Fruit fly (Drosophila melanogaster) whole organism, embryonic: Measurements from ENCODE around the gene tsh.

ENCODE experiments used
- Bgb ChIP-seq: fragments of 200-800 bp; sonication (Bioruptor generic); IDR thresholded peaks from 2 replicates; pipeline ENCODE4 v1.3.6; 2022; ENCODE audit warnings: missing biosample characterization, missing genetic modification characterization; ENCODE audit not compliant: partially characterized antibody
- CG10654 ChIP-seq: fragments of 200-800 bp; sonication (Bioruptor generic); optimal IDR thresholded peaks from 2 replicates; lab custom pipeline; 2016; ENCODE audit warnings: missing biosample characterization, missing genetic modification characterization
- CG12104 ChIP-seq: fragments of 200-800 bp; sonication (Bioruptor generic); optimal IDR thresholded peaks from 3 replicates; lab custom pipeline; 2016; ENCODE audit warnings: missing biosample characterization, missing genetic modification characterization
- CG12236 ChIP-seq: fragments of 200-800 bp; sonication (Bioruptor generic); optimal IDR thresholded peaks from 2 replicates; lab custom pipeline; 2016; ENCODE audit warnings: missing biosample characterization, missing genetic modification characterization
- CG1233 ChIP-seq: fragments of 200-800 bp; sonication (Bioruptor generic); optimal IDR thresholded peaks from 4 replicates; lab custom pipeline; 2018; ENCODE audit warnings: missing biosample characterization, mild to moderate bottlenecking, missing genetic modification characterization
- CG13123 ChIP-seq: fragments of 200-800 bp; sonication (Bioruptor generic); optimal IDR thresholded peaks from 2 replicates; lab custom pipeline; 2016; ENCODE audit warnings: missing biosample characterization, missing genetic modification characterization
- CG14710 ChIP-seq: fragments of 200-800 bp; sonication (Bioruptor generic); optimal IDR thresholded peaks from 3 replicates; lab custom pipeline; 2019; ENCODE audit warnings: missing biosample characterization, mild to moderate bottlenecking, missing genetic modification characterization, moderate library complexity
- CG15073 ChIP-seq: fragments of 200-800 bp; sonication (Bioruptor generic); optimal IDR thresholded peaks from 2 replicates; lab custom pipeline; 2016; ENCODE audit warnings: missing biosample characterization, missing genetic modification characterization
- CG16779 ChIP-seq: fragments of 200-800 bp; sonication (Bioruptor generic); IDR thresholded peaks from 2 replicates; pipeline ENCODE4 v1.3.6; 2022; ENCODE audit warnings: missing biosample characterization, missing genetic modification characterization
- CG2129 ChIP-seq: fragments of 200-800 bp; sonication (Bioruptor generic); IDR thresholded peaks from 2 replicates; pipeline ENCODE4 v1.3.6; 2022; ENCODE audit warnings: missing biosample characterization, missing genetic modification characterization; ENCODE audit not compliant: partially characterized antibody
- CG2889 ChIP-seq: fragments of 200-800 bp; sonication (Bioruptor generic); IDR thresholded peaks from 3 replicates; pipeline ENCODE4 v1.3.6; 2022; ENCODE audit warnings: missing biosample characterization, missing genetic modification characterization
- CG31224 ChIP-seq: fragments of 200-800 bp; sonication (Bioruptor generic); IDR thresholded peaks from 2 replicates; pipeline ENCODE4 v1.3.6; 2022; ENCODE audit warnings: missing biosample characterization, missing genetic modification characterization
- CG31441 ChIP-seq: fragments of 200-800 bp; sonication (Bioruptor generic); IDR thresholded peaks from 2 replicates; pipeline ENCODE4 v1.3.6; 2022; ENCODE audit warnings: missing biosample characterization, missing genetic modification characterization
- CG42726 ChIP-seq: fragments of 200-800 bp; sonication (Bioruptor generic); IDR thresholded peaks from 2 replicates; pipeline ENCODE4 v1.3.6; 2022; ENCODE audit warnings: missing biosample characterization, missing genetic modification characterization; ENCODE audit not compliant: partially characterized antibody
- CG4282 ChIP-seq: fragments of 200-800 bp; sonication (Bioruptor generic); optimal IDR thresholded peaks from 2 replicates; lab custom pipeline; 2016; ENCODE audit warnings: missing biosample characterization, missing genetic modification characterization
- CG4404 ChIP-seq: fragments of 200-800 bp; sonication (Bioruptor generic); IDR thresholded peaks from 2 replicates; pipeline ENCODE4 v1.3.6; 2022; ENCODE audit warnings: missing biosample characterization, missing genetic modification characterization
- CG4424 ChIP-seq: fragments of 200-800 bp; sonication (Bioruptor generic); optimal IDR thresholded peaks from 3 replicates; lab custom pipeline; 2016; ENCODE audit warnings: missing biosample characterization, missing genetic modification characterization
- CG4707 ChIP-seq: fragments of 200-800 bp; sonication (Bioruptor generic); optimal IDR thresholded peaks from 2 replicates; lab custom pipeline; 2018; ENCODE audit warnings: missing biosample characterization, mild to moderate bottlenecking, missing genetic modification characterization, moderate library complexity
- CG5953 ChIP-seq: fragments of 200-800 bp; sonication (Bioruptor generic); IDR thresholded peaks from 2 replicates; pipeline ENCODE4 v1.3.6; 2022; ENCODE audit warnings: missing biosample characterization, missing genetic modification characterization
- CG6854 ChIP-seq: fragments of 200-800 bp; sonication (Bioruptor generic); optimal IDR thresholded peaks from 3 replicates; lab custom pipeline; 2017; ENCODE audit warnings: missing biosample characterization, mild to moderate bottlenecking, missing genetic modification characterization
- CG7372 ChIP-seq: fragments of 200-800 bp; sonication (Bioruptor generic); IDR thresholded peaks from 2 replicates; pipeline ENCODE4 v1.3.6; 2022; ENCODE audit warnings: missing biosample characterization, missing genetic modification characterization
- CG7987 ChIP-seq: fragments of 200-800 bp; sonication (Bioruptor generic); optimal IDR thresholded peaks from 2 replicates; lab custom pipeline; 2018; ENCODE audit warnings: missing biosample characterization, mild to moderate bottlenecking, missing genetic modification characterization, moderate library complexity
- CHES-1-like ChIP-seq: fragments of 200-800 bp; sonication (Bioruptor generic); optimal IDR thresholded peaks from 2 replicates; lab custom pipeline; 2016; ENCODE audit warnings: missing biosample characterization, missing genetic modification characterization
- D19B ChIP-seq: fragments of 200-800 bp; sonication (Bioruptor generic); optimal IDR thresholded peaks from 2 replicates; lab custom pipeline; 2017; ENCODE audit warnings: missing biosample characterization, mild to moderate bottlenecking, missing genetic modification characterization
- Dad ChIP-seq: fragments of 200-800 bp; sonication (Bioruptor generic); optimal IDR thresholded peaks from 3 replicates; lab custom pipeline; 2016; ENCODE audit warnings: missing biosample characterization, missing genetic modification characterization
- E2f1 ChIP-seq: fragments of 200-800 bp; sonication (Bioruptor generic); IDR thresholded peaks from 2 replicates; pipeline ENCODE4 v1.3.6; 2022; ENCODE audit warnings: missing biosample characterization, missing genetic modification characterization
- H2.0 ChIP-seq: fragments of 200-800 bp; sonication (Bioruptor generic); IDR thresholded peaks from 2 replicates; pipeline ENCODE4 v1.3.6; 2022; ENCODE audit warnings: missing biosample characterization, missing genetic modification characterization
- HmgZ ChIP-seq: fragments of 200-800 bp; sonication (Bioruptor generic); optimal IDR thresholded peaks from 2 replicates; lab custom pipeline; 2018; ENCODE audit warnings: missing biosample characterization, mild to moderate bottlenecking, missing genetic modification characterization
- NC2α ChIP-seq: fragments of 200-800 bp; sonication (Bioruptor generic); optimal IDR thresholded peaks from 2 replicates; lab custom pipeline; 2016; ENCODE audit warnings: missing biosample characterization, missing genetic modification characterization
- Ravus ChIP-seq: fragments of 200-800 bp; sonication (Bioruptor generic); IDR thresholded peaks from 2 replicates; pipeline ENCODE4 v1.3.6; 2022; ENCODE audit warnings: missing biosample characterization, missing genetic modification characterization
- Sry-β ChIP-seq: fragments of 200-800 bp; sonication (Bioruptor generic); optimal IDR thresholded peaks from 2 replicates; lab custom pipeline; 2018; ENCODE audit warnings: missing biosample characterization, mild to moderate bottlenecking, missing genetic modification characterization, moderate library complexity
- Xbp1 ChIP-seq: fragments of 200-800 bp; sonication (Bioruptor generic); optimal IDR thresholded peaks from 3 replicates; lab custom pipeline; 2016; ENCODE audit warnings: missing biosample characterization, mild to moderate bottlenecking, missing genetic modification characterization
- amos ChIP-seq: fragments of 200-800 bp; sonication (Bioruptor generic); IDR thresholded peaks from 2 replicates; pipeline ENCODE4 v1.3.6; 2022; ENCODE audit warnings: missing biosample characterization, missing genetic modification characterization; ENCODE audit not compliant: partially characterized antibody
- br ChIP-seq: fragments of >200 bp; optimal IDR thresholded peaks from 2 replicates; lab custom pipeline; 2017
- corto ChIP-seq: fragments of 200-800 bp; sonication (Bioruptor generic); optimal IDR thresholded peaks from 2 replicates; lab custom pipeline; 2016; ENCODE audit warnings: missing biosample characterization, mild to moderate bottlenecking, missing genetic modification characterization, moderate library complexity
- hb ChIP-seq: fragments of 200-800 bp; sonication (Bioruptor generic); IDR thresholded peaks from 3 replicates; pipeline ENCODE4 v1.3.6; 2022; ENCODE audit warnings: missing biosample characterization, missing genetic modification characterization; ENCODE audit not compliant: partially characterized antibody
- insv ChIP-seq, 2 experiments: fragments of 200-800 bp; sonication (Bioruptor generic); optimal IDR thresholded peaks; 3 replicates each; lab custom pipeline; 2016 to 2018; ENCODE audit warnings: missing biosample characterization in 2 of 2, missing genetic modification characterization in 2 of 2
- inv ChIP-seq: fragments of 200-800 bp; sonication (Bioruptor generic); IDR thresholded peaks from 2 replicates; pipeline ENCODE4 v1.3.6; 2022; ENCODE audit warnings: missing biosample characterization, missing genetic modification characterization; ENCODE audit not compliant: partially characterized antibody
- kah ChIP-seq: fragments of 200-800 bp; sonication (Bioruptor generic); optimal IDR thresholded peaks from 2 replicates; lab custom pipeline; 2018; ENCODE audit warnings: missing biosample characterization, mild to moderate bottlenecking, missing genetic modification characterization
- kni ChIP-seq: fragments of 200-800 bp; sonication (Bioruptor generic); optimal IDR thresholded peaks from 3 replicates; lab custom pipeline; 2017; ENCODE audit warnings: mild to moderate bottlenecking, missing biosample characterization, missing genetic modification reagents, missing genetic modification characterization
- mirr ChIP-seq: fragments of 200-800 bp; sonication (Bioruptor generic); optimal IDR thresholded peaks from 3 replicates; lab custom pipeline; 2018; ENCODE audit warnings: missing biosample characterization, mild to moderate bottlenecking, missing genetic modification characterization
- onecut ChIP-seq: fragments of 200-800 bp; sonication (Bioruptor generic); IDR thresholded peaks from 2 replicates; pipeline ENCODE4 v1.3.6; 2022; ENCODE audit warnings: missing biosample characterization, missing genetic modification characterization
- org-1 ChIP-seq: fragments of 200-800 bp; sonication (Bioruptor generic); optimal IDR thresholded peaks from 2 replicates; lab custom pipeline; 2017; ENCODE audit warnings: missing biosample characterization, missing genetic modification characterization
- otp ChIP-seq: fragments of 200-800 bp; sonication (Bioruptor generic); IDR thresholded peaks from 3 replicates; pipeline ENCODE4, ENCODE4 v1.3.6; 2022; ENCODE audit warnings: missing biosample characterization, missing genetic modification characterization
- peb ChIP-seq: fragments of 200-800 bp; sonication (Bioruptor generic); IDR thresholded peaks from 2 replicates; pipeline ENCODE4 v1.3.6; 2022; ENCODE audit warnings: missing biosample characterization, missing genetic modification characterization
- sob ChIP-seq: fragments of 200-800 bp; sonication (Bioruptor generic); IDR thresholded peaks from 2 replicates; pipeline ENCODE4 v1.3.6; 2022; ENCODE audit warnings: missing biosample characterization, missing genetic modification characterization
- ssp ChIP-seq: fragments of 200-800 bp; sonication (Bioruptor generic); IDR thresholded peaks from 2 replicates; pipeline ENCODE4 v1.3.6; 2022; ENCODE audit warnings: missing biosample characterization, missing genetic modification characterization
- unpg ChIP-seq: fragments of 200-800 bp; sonication (Bioruptor generic); optimal IDR thresholded peaks from 3 replicates; lab custom pipeline; 2018; ENCODE audit warnings: missing biosample characterization, mild to moderate bottlenecking, missing genetic modification characterization, moderate library complexity
- usp ChIP-seq: fragments of >200 bp; optimal IDR thresholded peaks from 2 replicates; lab custom pipeline; 2017; ENCODE audit warnings: missing biosample characterization, missing genetic modification characterization
- vvl ChIP-seq: fragments of 200-800 bp; sonication (Bioruptor generic); IDR thresholded peaks from 2 replicates; pipeline ENCODE4 v1.3.6; 2022; ENCODE audit warnings: missing biosample characterization, missing genetic modification characterization

The tsh gene

DNA sequence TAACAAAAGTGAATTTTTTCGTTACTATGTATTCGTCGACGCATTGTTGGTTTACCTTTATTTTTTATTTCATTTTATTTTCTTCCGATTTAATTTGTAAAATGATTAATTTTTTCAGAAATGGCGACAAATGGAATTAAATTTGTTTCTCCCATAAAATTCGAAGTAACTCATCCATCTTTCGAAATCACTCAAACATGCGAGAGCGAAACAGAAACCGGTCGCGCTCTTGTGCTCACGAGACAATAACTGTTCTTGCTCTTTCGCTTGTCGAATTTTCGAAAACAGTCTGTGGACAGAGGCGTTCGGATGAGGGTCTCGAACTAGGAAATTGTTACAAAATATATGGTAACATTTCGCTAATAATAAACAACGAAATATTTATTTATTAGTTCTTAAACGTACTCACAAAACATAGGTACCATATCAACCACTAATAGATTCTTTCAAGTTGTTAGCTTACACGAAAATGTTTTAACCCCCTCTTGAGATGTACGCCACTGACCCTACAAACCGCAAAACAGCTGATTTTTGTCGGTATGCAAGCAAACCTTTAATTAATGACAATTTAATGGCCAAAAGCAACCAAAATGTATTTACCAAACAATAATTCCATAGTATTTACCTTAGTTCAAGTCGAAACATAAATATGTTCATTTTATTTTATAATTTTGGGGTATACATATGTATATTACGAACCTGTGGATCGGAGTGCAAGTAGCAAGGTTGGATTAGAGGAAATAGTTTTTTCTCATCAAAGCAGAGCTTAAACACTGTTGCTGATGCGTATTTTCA is 33.6 kb upstream of the tsh start (continued):
- TF ChIP-seq ssp (GFP tag; lab: Robert Waterston, UW) (peak; percentile 90), CG14710 (tag; lab: Kevin White, UChicago) (peak; percentile 97), CG31441 (GFP tag; lab: Robert Waterston, UW) (peak; percentile 98), CG1233 (peak; percentile 97), CG4404 (GFP tag; lab: Robert Waterston, UW) (peak; percentile 98), CG12104 (GFP tag; lab: Kevin White, UChicago) (peak; percentile 95), CG7987 (GFP tag; lab: Kevin White, UChicago) (peak; percentile 91), CG42726 (GFP tag; lab: Robert Waterston, UW) (no peak), CG4282 (GFP tag; lab: Kevin White, UChicago) (peak; percentile 90), CG4707 (GFP tag; lab: Kevin White, UChicago) (peak; percentile 86), peb (GFP tag; lab: Robert Waterston, UW) (peak; percentile 94), CG15073 (GFP tag; lab: Kevin White, UChicago) (peak; percentile 81), kni (GFP tag; lab: Kevin White, UChicago) (peak; percentile 94), CG5953 (GFP tag; lab: Robert Waterston, UW) (peak; percentile 90), CG12236 (GFP tag; lab: Kevin White, UChicago) (peak; percentile 95), unpg (GFP tag; lab: Kevin White, UChicago) (peak; percentile 99), CG10654 (GFP tag; lab: Kevin White, UChicago) (peak; percentile 96), CG13123 (GFP tag; lab: Kevin White, UChicago) (peak; percentile 93), insv (GFP tag; optimal IDR thresholded peaks at IDR 0.05; lab: Kevin White, UChicago) (peak; percentile 17 to 80), CG4424 (GFP tag; lab: Kevin White, UChicago) (peak; percentile 98), D19B (GFP tag; lab: Kevin White, UChicago) (peak; percentile 92), CG7372 (GFP tag; lab: Robert Waterston, UW) (peak; percentile 97), CG6854 (GFP tag; lab: Kevin White, UChicago) (peak; percentile 94), otp (peak; percentile 94), usp (GFP tag; lab: Kevin White, UChicago) (no peak), H2.0 (GFP tag; lab: Robert Waterston, UW) (peak; percentile 96), sob (GFP tag; lab: Robert Waterston, UW) (peak; percentile 98), onecut (GFP tag; lab: Robert Waterston, UW) (peak; percentile 93), amos (GFP tag; lab: Robert Waterston, UW) (no peak; the same call in 1 of the 2 replicates), org-1 (GFP tag; lab: Kevin White, UChicago) (peak; percentile 94), inv (no peak), kah (GFP tag; lab: Kevin White, UChicago) (peak; percentile 89), mirr (GFP tag; lab: Kevin White, UChicago) (peak; percentile 97), CG2129 (GFP tag; lab: Robert Waterston, UW) (no peak), Bgb (GFP tag; lab: Robert Waterston, UW) (no peak), CG16779 (GFP tag; lab: Robert Waterston, UW) (peak; percentile 95), Dad (GFP tag; lab: Kevin White, UChicago) (peak; percentile 94), CG31224 (GFP tag; lab: Robert Waterston, UW) (peak; percentile 93), vvl (peak; percentile 99), hb (GFP tag; lab: Robert Waterston, UW) (no peak), Xbp1 (GFP tag; lab: Kevin White, UChicago) (peak; percentile 98), Sry-β (GFP tag; lab: Kevin White, UChicago) (peak; percentile 69), NC2α (GFP tag; lab: Kevin White, UChicago) (peak; percentile 94), Ravus (peak; percentile 91), E2f1 (GFP tag; lab: Robert Waterston, UW) (peak; percentile 97), CG2889 (peak; percentile 94), HmgZ (peak; percentile 98), CHES-1-like (GFP tag; lab: Kevin White, UChicago) (peak; percentile 94), corto (peak; percentile 91), br (lab: Kevin White, UChicago) (no peak)
